Worm (Caenorhabditis elegans) whole organism, L4 larva: ENCODE results near the gene aakg-1.

ENCODE experiments used
- F26F4.8 ChIP-seq: fragments of 200-800 bp; sonication (Bioruptor generic); conservative IDR thresholded peaks from 2 replicates; pipeline ENCODE4 v1.3.6; 2022; ENCODE audit warnings: missing genetic modification characterization, missing compliant biosample characterization
- F37D6.2 ChIP-seq: sonication (generic microtip); optimal IDR thresholded peaks from 2 replicates; lab custom pipeline; 2016; ENCODE audit warnings: mild to moderate bottlenecking, missing genetic modification characterization, missing compliant biosample characterization
- F44E2.7 ChIP-seq: fragments of 200-800 bp; sonication (Bioruptor generic); IDR thresholded peaks from 2 replicates; pipeline ENCODE4 v2.1.2; 2022; ENCODE audit warnings: missing genetic modification characterization, missing compliant biosample characterization
- R02D3.7 ChIP-seq: fragments of 150-350 bp; sonication (generic microtip); optimal IDR thresholded peaks from 3 replicates; lab custom pipeline; 2014; ENCODE audit warnings: missing biosample characterization, missing genetic modification characterization
- T20F7.1 ChIP-seq: fragments of 200-800 bp; sonication (Bioruptor generic); optimal IDR thresholded peaks from 2 replicates; lab custom pipeline; 2018; ENCODE audit warnings: mild to moderate bottlenecking, missing genetic modification characterization, missing compliant biosample characterization
- T26A8.4 ChIP-seq: fragments of 200-800 bp; sonication (Bioruptor generic); IDR thresholded peaks from 2 replicates; pipeline ENCODE4 v1.3.6; 2022; ENCODE audit warnings: missing genetic modification characterization, missing compliant biosample characterization
- Y105C5A.15 ChIP-seq: fragments of 200-800 bp; sonication (Bioruptor generic); IDR thresholded peaks from 2 replicates; pipeline ENCODE4 v1.3.6; 2022; ENCODE audit warnings: missing genetic modification characterization, missing compliant biosample characterization
- Y48G9A.11 ChIP-seq: fragments of 200-800 bp; sonication (Bioruptor generic); IDR thresholded peaks from 2 replicates; pipeline ENCODE4 v1.3.6; 2022; ENCODE audit warnings: missing genetic modification reagents, missing genetic modification characterization, missing compliant biosample characterization
- Y5F2A.4 ChIP-seq: fragments of 200-800 bp; sonication (Bioruptor generic); optimal IDR thresholded peaks from 2 replicates; lab custom pipeline; 2018; ENCODE audit warnings: mild to moderate bottlenecking, missing genetic modification characterization, missing compliant biosample characterization
- ZK337.2 ChIP-seq: fragments of 200-800 bp; sonication (Bioruptor generic); IDR thresholded peaks from 2 replicates; pipeline ENCODE4 v1.3.6; 2022; ENCODE audit warnings: missing genetic modification reagents, missing genetic modification characterization, missing compliant biosample characterization
- ZK546.5 ChIP-seq, 2 experiments: sonication (generic microtip); optimal IDR thresholded peaks; 2 replicates each; lab custom pipeline; 2017; ENCODE audit warnings: missing biosample characterization in 2 of 2, missing genetic modification characterization in 2 of 2
- aha-1 ChIP-seq: fragments of 150-350 bp; peaks from one replicate; lab custom pipeline; 2014; ENCODE audit warnings: missing biosample characterization, missing genetic modification characterization
- attf-4 ChIP-seq: sonication (generic microtip); optimal IDR thresholded peaks from 3 replicates; lab custom pipeline; 2017; ENCODE audit warnings: missing biosample characterization, missing genetic modification characterization
- ceh-62 ChIP-seq: sonication (generic microtip); optimal IDR thresholded peaks from 2 replicates; lab custom pipeline; 2017; ENCODE audit warnings: missing biosample characterization, missing genetic modification characterization
- ces-1 ChIP-seq: fragments of 150-350 bp; sonication (generic microtip); optimal IDR thresholded peaks from 4 replicates; lab custom pipeline; 2014; ENCODE audit warnings: missing biosample characterization, missing genetic modification reagents, missing genetic modification characterization
- ctbp-1 ChIP-seq: fragments of 200-800 bp; sonication (Bioruptor generic); IDR thresholded peaks from 2 replicates; pipeline ENCODE4 v1.3.6; 2022; ENCODE audit warnings: missing genetic modification reagents, missing genetic modification characterization, missing compliant biosample characterization
- daf-12 ChIP-seq: fragments of 150-350 bp; optimal IDR thresholded peaks from 2 replicates; lab custom pipeline; 2014; ENCODE audit warnings: missing biosample characterization, missing genetic modification reagents, missing genetic modification characterization
- daf-19 ChIP-seq: fragments of 200-800 bp; sonication (Bioruptor generic); conservative IDR thresholded peaks from 2 replicates; pipeline ENCODE4 v1.3.6; 2022; ENCODE audit warnings: missing genetic modification characterization, missing compliant biosample characterization
- daf-8 ChIP-seq: fragments of 200-800 bp; sonication (Bioruptor generic); IDR thresholded peaks from 2 replicates; pipeline ENCODE4 v1.3.6; 2022; ENCODE audit warnings: missing genetic modification characterization, missing compliant biosample characterization
- dmd-6 ChIP-seq: fragments of 200-800 bp; sonication (Bioruptor generic); IDR thresholded peaks from 2 replicates; pipeline ENCODE4 v1.3.6; 2022; ENCODE audit warnings: missing genetic modification reagents, missing genetic modification characterization, missing compliant biosample characterization
- dmd-8 ChIP-seq: fragments of 200-800 bp; sonication (Bioruptor generic); IDR thresholded peaks from 2 replicates; pipeline ENCODE4 v1.3.6; 2022; ENCODE audit warnings: missing genetic modification characterization, missing compliant biosample characterization
- dmd-9 ChIP-seq: fragments of 200-800 bp; sonication (Bioruptor generic); IDR thresholded peaks from 2 replicates; pipeline ENCODE4 v1.3.6; 2022; ENCODE audit warnings: missing genetic modification reagents, missing genetic modification characterization, missing compliant biosample characterization
- dve-1 ChIP-seq: sonication (generic microtip); optimal IDR thresholded peaks from 2 replicates; lab custom pipeline; 2017; ENCODE audit warnings: antibody characterized with exemption, mild to moderate bottlenecking, missing genetic modification characterization, missing compliant biosample characterization; ENCODE audit not compliant: insufficient read depth
- egl-27 ChIP-seq: sonication (generic microtip); optimal IDR thresholded peaks from 3 replicates; lab custom pipeline; 2017; ENCODE audit warnings: missing biosample characterization, missing genetic modification reagents, missing genetic modification characterization
- fos-1 ChIP-seq: fragments of 150-350 bp; optimal IDR thresholded peaks from 2 replicates; lab custom pipeline; 2014; ENCODE audit warnings: missing biosample characterization, missing genetic modification characterization
- gei-8 ChIP-seq: fragments of 200-800 bp; sonication (Bioruptor generic); optimal IDR thresholded peaks from 2 replicates; lab custom pipeline; 2018; ENCODE audit warnings: mild to moderate bottlenecking, missing genetic modification characterization, missing compliant biosample characterization
- hif-1 ChIP-seq, 2 experiments: sonication (generic microtip); optimal IDR thresholded peaks; 2 replicates each; lab custom pipeline; 2016 to 2017; ENCODE audit warnings: missing compliant biosample characterization in 2 of 2, missing genetic modification characterization in 2 of 2, missing genetic modification reagents in 2 of 2, missing genotype in 2 of 2, mild to moderate bottlenecking in 1 of 2
- jun-1 ChIP-seq: fragments of 150-350 bp; optimal IDR thresholded peaks from 2 replicates; lab custom pipeline; 2014; ENCODE audit warnings: missing biosample characterization, missing genetic modification reagents, missing genetic modification characterization
- lin-1 ChIP-seq: fragments of 200-800 bp; sonication (Bioruptor generic); IDR thresholded peaks from 2 replicates; pipeline ENCODE4 v1.3.6; 2022; ENCODE audit warnings: missing genetic modification reagents, missing genetic modification characterization, missing compliant biosample characterization
- lin-13 ChIP-seq: fragments of 150-350 bp; optimal IDR thresholded peaks from 2 replicates; lab custom pipeline; 2014; ENCODE audit warnings: missing biosample characterization, missing genetic modification reagents, missing genetic modification characterization
- lin-39 ChIP-seq: fragments of 150-350 bp; optimal IDR thresholded peaks from 2 replicates; lab custom pipeline; 2014; ENCODE audit warnings: missing biosample characterization, missing genetic modification reagents, missing genetic modification characterization
- lir-3 ChIP-seq: sonication (generic microtip); optimal IDR thresholded peaks from 2 replicates; lab custom pipeline; 2016; ENCODE audit warnings: mild to moderate bottlenecking, missing genetic modification characterization, missing compliant biosample characterization
- madf-5 ChIP-seq, 2 experiments: fragments of 200-800 bp; sonication (Bioruptor generic); IDR thresholded peaks; 2 replicates each; pipeline ENCODE4 v1.3.6; 2022; ENCODE audit warnings: missing compliant biosample characterization in 2 of 2, missing genetic modification characterization in 2 of 2
- madf-9 ChIP-seq: fragments of 200-800 bp; sonication (Bioruptor generic); conservative IDR thresholded peaks from 2 replicates; pipeline ENCODE4 v1.3.6; 2022; ENCODE audit warnings: missing genetic modification reagents, missing genetic modification characterization, missing compliant biosample characterization
- mes-2 ChIP-seq: sonication (generic microtip); optimal IDR thresholded peaks from 2 replicates; lab custom pipeline; 2016; ENCODE audit warnings: missing genotype, mild to moderate bottlenecking, missing genetic modification characterization, missing compliant biosample characterization; ENCODE audit not compliant: poor library complexity, severe bottlenecking
- mxl-2 ChIP-seq: fragments of 200-800 bp; sonication (Bioruptor generic); conservative IDR thresholded peaks from 2 replicates; pipeline ENCODE4 v1.3.6; 2022; ENCODE audit warnings: missing genetic modification reagents, missing genetic modification characterization, missing compliant biosample characterization
- nhr-102 ChIP-seq: sonication (generic microtip); optimal IDR thresholded peaks from 2 replicates; lab custom pipeline; 2016; ENCODE audit warnings: mild to moderate bottlenecking, missing genetic modification characterization, moderate library complexity, missing compliant biosample characterization
- nhr-11 ChIP-seq: fragments of 150-350 bp; optimal IDR thresholded peaks from 2 replicates; lab custom pipeline; 2014; ENCODE audit warnings: missing biosample characterization, missing genetic modification characterization
- nhr-111 ChIP-seq: fragments of 200-800 bp; sonication (Bioruptor generic); optimal IDR thresholded peaks from 2 replicates; lab custom pipeline; 2018; ENCODE audit warnings: mild to moderate bottlenecking, missing genetic modification characterization, missing compliant biosample characterization
- nhr-48 ChIP-seq: sonication (generic microtip); optimal IDR thresholded peaks from 2 replicates; lab custom pipeline; 2016; ENCODE audit warnings: mild to moderate bottlenecking, missing genetic modification characterization, missing compliant biosample characterization
- nhr-6 ChIP-seq: fragments of 150-350 bp; optimal IDR thresholded peaks from 2 replicates; lab custom pipeline; 2014; ENCODE audit warnings: missing biosample characterization, missing genetic modification characterization
- nhr-77 ChIP-seq: fragments of 150-350 bp; optimal IDR thresholded peaks from 2 replicates; lab custom pipeline; 2014; ENCODE audit warnings: missing biosample characterization, missing genetic modification characterization
- php-3 ChIP-seq: fragments of 200-800 bp; sonication (Bioruptor generic); IDR thresholded peaks from 2 replicates; pipeline ENCODE4 v1.3.6; 2022; ENCODE audit warnings: missing genetic modification reagents, missing genetic modification characterization, missing compliant biosample characterization
- sdz-12 ChIP-seq: fragments of 200-800 bp; sonication (Bioruptor generic); optimal IDR thresholded peaks from 2 replicates; lab custom pipeline; 2018; ENCODE audit warnings: mild to moderate bottlenecking, missing genetic modification characterization, missing compliant biosample characterization
- set-16 ChIP-seq: fragments of 200-800 bp; sonication (Bioruptor generic); IDR thresholded peaks from 2 replicates; pipeline ENCODE4 v1.3.6; 2022; ENCODE audit warnings: missing genetic modification reagents, missing genetic modification characterization, missing compliant biosample characterization
- snpc-4 ChIP-seq: fragments of 150-350 bp; optimal IDR thresholded peaks from 2 replicates; lab custom pipeline; 2014; ENCODE audit warnings: missing biosample characterization, missing genetic modification characterization
- vab-7 ChIP-seq: fragments of 200-800 bp; sonication (Bioruptor generic); IDR thresholded peaks from 2 replicates; pipeline ENCODE4 v1.3.6; 2022; ENCODE audit warnings: missing genetic modification reagents, missing genetic modification characterization, missing compliant biosample characterization
- zip-11 ChIP-seq: fragments of 200-800 bp; sonication (Bioruptor generic); IDR thresholded peaks from 2 replicates; pipeline ENCODE4 v1.3.6; 2022; ENCODE audit warnings: missing genetic modification characterization, missing compliant biosample characterization
- zip-2 ChIP-seq: fragments of 150-350 bp; optimal IDR thresholded peaks from 2 replicates; lab custom pipeline; 2014; ENCODE audit warnings: missing biosample characterization, missing genetic modification characterization
- ztf-11 ChIP-seq: fragments of 150-350 bp; optimal IDR thresholded peaks from 2 replicates; lab custom pipeline; 2014; ENCODE audit warnings: missing biosample characterization, missing genetic modification characterization
- ztf-7 ChIP-seq: fragments of 150-350 bp; optimal IDR thresholded peaks from 2 replicates; lab custom pipeline; 2014; ENCODE audit warnings: missing biosample characterization, missing genetic modification characterization

The aakg-1 gene

ce11 chrIII:12614669-12615451 lies 39.7 kb upstream of the aakg-1 start (continued):
- peak; percentile 41 for TF ChIP-seq aha-1 (tag; lab: Kevin White, UChicago)
- TF ChIP-seq set-16 (GFP tag; lab: Robert Waterston, UW): peak; percentile 38; the same call in 1 of the 2 replicates
- peak; percentile 67 for TF ChIP-seq nhr-6 (tag; lab: Kevin White, UChicago)
- TF ChIP-seq zip-11 (GFP tag; lab: Robert Waterston, UW): no peak
- peak; percentile 38 for TF ChIP-seq mes-2 (tag; lab: Kevin White, UChicago)
- TF ChIP-seq F37D6.2 (tag; lab: Kevin White, UChicago): no peak
- TF ChIP-seq egl-27 (tag; lab: Kevin White, UChicago): no peak
- TF ChIP-seq dve-1 (tag; lab: Kevin White, UChicago): peak; percentile 90
- TF ChIP-seq nhr-102 (tag; lab: Kevin White, UChicago): peak; percentile 62
- no peak for TF ChIP-seq ztf-7
- peak; percentile 83 for TF ChIP-seq nhr-77 (tag; lab: Kevin White, UChicago)
- TF ChIP-seq hif-1 (tag; optimal IDR thresholded peaks at IDR 0.05; lab: Kevin White, UChicago): peak in 1 of 2 experiments; percentile 59
- TF ChIP-seq T20F7.1: peak; percentile 64
- TF ChIP-seq dmd-8 (GFP tag; lab: Robert Waterston, UW): no peak
- no peak for TF ChIP-seq snpc-4 (tag; lab: Kevin White, UChicago)
- no peak for TF ChIP-seq daf-8
- no peak for TF ChIP-seq zip-2 (tag; lab: Kevin White, UChicago)
- TF ChIP-seq ces-1 (GFP tag; lab: Kevin White, UChicago): no peak
- TF ChIP-seq ctbp-1 (GFP tag; lab: Robert Waterston, UW): no peak
- no peak for TF ChIP-seq F44E2.7 (GFP tag; lab: Robert Waterston, UW)
- TF ChIP-seq sdz-12 (GFP tag; lab: Kevin White, UChicago): no peak
- peak; percentile 37 for TF ChIP-seq nhr-48
- TF ChIP-seq vab-7 (GFP tag; lab: Robert Waterston, UW): no peak
- no peak for TF ChIP-seq Y5F2A.4 (GFP tag; lab: Kevin White, UChicago)
- no peak for TF ChIP-seq fos-1 (tag; lab: Kevin White, UChicago)
- peak; percentile 43; the same call in 1 of the 2 replicates for TF ChIP-seq php-3 (GFP tag; lab: Robert Waterston, UW)
- no peak for TF ChIP-seq daf-12
- peak; percentile 86 for TF ChIP-seq dmd-6 (GFP tag; lab: Robert Waterston, UW)
- no peak for TF ChIP-seq ztf-11 (tag; lab: Kevin White, UChicago)
- no peak for TF ChIP-seq mxl-2 (GFP tag; lab: Robert Waterston, UW)
- no peak for TF ChIP-seq R02D3.7 (tag; lab: Kevin White, UChicago)
- TF ChIP-seq T26A8.4: peak; percentile 45; the same call in 1 of the 2 replicates
- TF ChIP-seq ZK546.5 (tag; optimal IDR thresholded peaks at IDR 0.05; lab: Kevin White, UChicago): no peak
- TF ChIP-seq lin-13 (GFP tag; lab: Kevin White, UChicago): peak; percentile 52
- TF ChIP-seq Y48G9A.11 (GFP tag; lab: Robert Waterston, UW): no peak
- TF ChIP-seq lin-39 (tag; lab: Kevin White, UChicago): no peak
- no peak for TF ChIP-seq dmd-9 (GFP tag; lab: Robert Waterston, UW)
- no peak for TF ChIP-seq attf-4 (tag; lab: Kevin White, UChicago)
- no peak for TF ChIP-seq ceh-62 (tag; lab: Kevin White, UChicago)
- no peak for TF ChIP-seq ZK337.2 (GFP tag; lab: Robert Waterston, UW)
- no peak for TF ChIP-seq F26F4.8
- TF ChIP-seq nhr-111: no peak
- TF ChIP-seq lir-3: no peak
- TF ChIP-seq madf-9 (GFP tag; lab: Robert Waterston, UW): no peak; the same call in 1 of the 2 replicates
- no peak for TF ChIP-seq daf-19 (GFP tag; lab: Robert Waterston, UW)
- peak; percentile 61 for TF ChIP-seq nhr-11 (tag; lab: Kevin White, UChicago)
- TF ChIP-seq madf-5 (GFP tag; IDR thresholded peaks at IDR 0.05; lab: Robert Waterston, UW): no peak
- TF ChIP-seq gei-8 (GFP tag; lab: Kevin White, UChicago): no peak
- TF ChIP-seq lin-1 (GFP tag; lab: Robert Waterston, UW): 0 out of 2 replicates have a peak, but pooled peaks have one; percentile 16
- TF ChIP-seq Y105C5A.15: no peak
- TF ChIP-seq jun-1 (tag; lab: Kevin White, UChicago): peak; percentile 76
